Fruit fly (Drosophila melanogaster): ENCODE results near the gene Mst36Fa.

Mst36Fa gene

DNA sequence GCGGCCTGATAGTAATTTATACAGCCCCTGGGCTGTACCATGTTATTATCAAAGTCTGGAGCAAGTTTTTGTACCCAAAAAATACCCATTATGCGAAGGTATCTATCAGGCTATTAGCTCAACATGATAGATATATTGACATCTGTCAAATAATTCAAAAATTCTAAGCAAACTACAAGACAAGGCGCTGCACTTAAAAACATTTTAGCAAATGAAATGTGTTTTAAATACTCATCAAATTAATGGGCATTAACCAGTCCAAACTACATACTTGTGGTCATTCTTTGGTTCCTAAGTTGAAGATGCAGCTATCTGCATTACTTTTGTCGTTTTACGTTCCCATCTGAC, 23.5 kb downstream of the Mst36Fa start:
- peak; percentile 50 for TF ChIP-seq gl (tag; optimal IDR thresholded peaks at IDR 0.05)
- TF ChIP-seq CG15710 (tag; optimal IDR thresholded peaks at IDR 0.05) = peak; percentile 78
- peak; percentile 82 for TF ChIP-seq Pif1A (GFP tag; optimal IDR thresholded peaks at IDR 0.05)
- no peak; the same call in 1 of the 2 replicates for TF ChIP-seq Ets98B (GFP tag; IDR thresholded peaks at IDR 0.05)
- peak; percentile 27 for TF ChIP-seq CG13204 (GFP tag; optimal IDR thresholded peaks at IDR 0.05)
- TF ChIP-seq CG10348 (GFP tag; IDR thresholded peaks at IDR 0.05) = no peak
- TF ChIP-seq CG9948 (tag; optimal IDR thresholded peaks at IDR 0.05) = peak; percentile 74
- TF ChIP-seq fd96Ca (GFP tag; IDR thresholded peaks at IDR 0.05) = peak; percentile 65
- peak; percentile 78 for TF ChIP-seq CG14655 (GFP tag; optimal IDR thresholded peaks at IDR 0.05)
- TF ChIP-seq rn (GFP tag; IDR thresholded peaks at IDR 0.05) = no peak
- TF ChIP-seq CG4496 (GFP tag; IDR thresholded peaks at IDR 0.05) = peak; percentile 77
- peak; percentile 83 for TF ChIP-seq CG34367 (tag; optimal IDR thresholded peaks at IDR 0.05)
- TF ChIP-seq Snoo (tag; optimal IDR thresholded peaks at IDR 0.05) = peak; percentile 69
- no peak for TF ChIP-seq CG32121 (GFP tag; IDR thresholded peaks at IDR 0.05)
- peak; percentile 84 for TF ChIP-seq CG8159 (tag; optimal IDR thresholded peaks at IDR 0.05)
- peak; percentile 86 for TF ChIP-seq Pif1B (GFP tag; optimal IDR thresholded peaks at IDR 0.05)
- TF ChIP-seq EcR (GFP tag; optimal IDR thresholded peaks at IDR 0.05) = no peak
- peak; percentile 85 for TF ChIP-seq CG17806 (tag; optimal IDR thresholded peaks at IDR 0.05)
- 0 out of 2 replicates have a peak, but pooled peaks have one; percentile 23 for TF ChIP-seq CG12605 (GFP tag; IDR thresholded peaks at IDR 0.05)
- TF ChIP-seq D1 (tag; optimal IDR thresholded peaks at IDR 0.05) = peak; percentile 62
- TF ChIP-seq CG8301 (tag; optimal IDR thresholded peaks at IDR 0.05) = peak; percentile 74

DNA sequence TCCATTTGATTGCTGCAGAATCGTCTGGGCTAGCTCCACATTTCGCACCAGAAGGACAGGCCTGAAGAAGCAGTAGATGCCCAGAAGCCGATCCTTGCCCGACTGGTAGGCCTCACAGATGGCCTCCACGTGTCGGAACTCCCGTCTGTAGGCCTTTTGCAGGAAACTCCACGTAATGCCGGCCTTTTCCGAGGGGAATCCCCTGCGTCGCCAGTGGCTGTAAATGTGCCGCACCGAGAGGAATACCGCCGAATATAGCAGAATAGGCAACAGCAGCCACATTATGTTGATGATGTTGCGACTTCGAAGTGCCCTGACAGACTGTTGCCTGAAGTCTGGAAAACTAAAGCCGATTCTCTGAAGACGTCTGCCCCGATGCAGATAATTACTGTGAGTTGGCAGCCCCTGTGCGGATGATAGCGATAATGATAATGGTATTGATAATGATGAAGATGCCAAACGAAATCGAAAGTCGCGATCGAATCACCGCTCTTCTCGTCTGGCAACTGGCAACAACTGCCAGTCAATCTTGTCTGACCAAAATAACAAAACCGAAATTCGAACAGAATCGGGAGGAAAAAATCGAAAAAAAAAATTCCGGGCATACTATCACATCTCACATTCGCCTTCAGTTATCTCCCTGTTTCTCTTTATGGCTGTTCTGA, 24.0 kb downstream of the Mst36Fa start, which contains the start of gene Cyp310a1:
TSS of gene Cyp310a1 (minus strand) at position 348 of the 665 bp plus-strand sequence.
- no peak for TF ChIP-seq CG14655 (GFP tag; optimal IDR thresholded peaks at IDR 0.05)

DNA sequence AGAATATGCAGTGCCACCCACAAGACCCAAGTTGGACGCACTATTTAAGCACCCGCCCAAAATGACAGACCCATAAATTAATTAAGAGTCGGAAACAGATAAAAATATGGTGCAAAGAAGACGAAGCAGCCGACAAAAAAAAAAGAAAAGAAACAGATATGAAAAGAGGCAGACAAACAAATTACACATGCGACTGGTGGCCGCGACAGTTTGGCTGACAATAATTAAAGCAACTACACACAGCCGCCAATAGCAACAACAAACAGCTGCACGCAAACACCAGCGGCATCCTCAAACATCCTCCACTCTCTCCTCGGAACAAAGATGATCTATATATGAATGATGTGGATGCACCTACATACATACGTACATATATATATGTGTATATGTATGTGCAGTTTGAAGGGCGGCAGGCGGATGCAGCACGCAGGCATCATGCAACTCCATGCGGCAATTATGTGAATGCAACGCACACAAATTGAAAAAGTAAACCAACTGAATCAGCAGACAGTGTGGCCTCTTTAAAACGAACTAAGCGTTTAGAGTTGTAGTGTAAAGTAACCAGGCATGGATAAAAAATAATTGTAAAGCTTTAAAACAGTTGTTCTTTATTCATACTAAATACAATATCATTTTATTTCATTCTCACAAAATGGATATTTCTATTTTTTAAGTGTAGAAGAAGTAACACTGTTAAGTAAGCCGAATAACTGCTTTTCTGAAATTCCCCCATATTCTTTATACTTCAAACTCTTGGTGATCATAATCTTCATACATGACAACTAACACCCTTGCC, 28.7 kb downstream of the Mst36Fa start:
- TF ChIP-seq CG8159 (tag; optimal IDR thresholded peaks at IDR 0.05) = peak; percentile 24
- no peak for TF ChIP-seq gl (tag; optimal IDR thresholded peaks at IDR 0.05)
- peak; percentile 48 for TF ChIP-seq CG9948 (tag; optimal IDR thresholded peaks at IDR 0.05)
- no peak for TF ChIP-seq CG12605 (GFP tag; IDR thresholded peaks at IDR 0.05)
- 0 out of 3 replicates have a peak, but pooled peaks have one; percentile 13 for TF ChIP-seq CG4496 (GFP tag; IDR thresholded peaks at IDR 0.05)
- TF ChIP-seq CG8301 (tag; optimal IDR thresholded peaks at IDR 0.05) = peak; percentile 27
- TF ChIP-seq CG14655 (GFP tag; optimal IDR thresholded peaks at IDR 0.05) = peak; percentile 20
- peak; percentile 49 for TF ChIP-seq CG13204 (GFP tag; optimal IDR thresholded peaks at IDR 0.05)
- peak; percentile 24 for TF ChIP-seq CG17806 (tag; optimal IDR thresholded peaks at IDR 0.05)
- TF ChIP-seq Pif1A (GFP tag; optimal IDR thresholded peaks at IDR 0.05) = peak; percentile 58
- TF ChIP-seq EcR (GFP tag; optimal IDR thresholded peaks at IDR 0.05) = no peak
- no peak for TF ChIP-seq CG32121 (GFP tag; IDR thresholded peaks at IDR 0.05)
- TF ChIP-seq Ets98B (GFP tag; IDR thresholded peaks at IDR 0.05) = no peak
- TF ChIP-seq Snoo (tag; optimal IDR thresholded peaks at IDR 0.05) = peak; percentile 48
- TF ChIP-seq D1 (tag; optimal IDR thresholded peaks at IDR 0.05) = no peak
- no peak for TF ChIP-seq rn (GFP tag; IDR thresholded peaks at IDR 0.05)
- peak; percentile 70 for TF ChIP-seq CG15710 (tag; optimal IDR thresholded peaks at IDR 0.05)
- peak; percentile 1 for TF ChIP-seq Pif1B (GFP tag; optimal IDR thresholded peaks at IDR 0.05)
- no peak for TF ChIP-seq CG10348 (GFP tag; IDR thresholded peaks at IDR 0.05)
- peak; percentile 58 for TF ChIP-seq CG34367 (tag; optimal IDR thresholded peaks at IDR 0.05)
- no peak for TF ChIP-seq fd96Ca (GFP tag; IDR thresholded peaks at IDR 0.05)

DNA sequence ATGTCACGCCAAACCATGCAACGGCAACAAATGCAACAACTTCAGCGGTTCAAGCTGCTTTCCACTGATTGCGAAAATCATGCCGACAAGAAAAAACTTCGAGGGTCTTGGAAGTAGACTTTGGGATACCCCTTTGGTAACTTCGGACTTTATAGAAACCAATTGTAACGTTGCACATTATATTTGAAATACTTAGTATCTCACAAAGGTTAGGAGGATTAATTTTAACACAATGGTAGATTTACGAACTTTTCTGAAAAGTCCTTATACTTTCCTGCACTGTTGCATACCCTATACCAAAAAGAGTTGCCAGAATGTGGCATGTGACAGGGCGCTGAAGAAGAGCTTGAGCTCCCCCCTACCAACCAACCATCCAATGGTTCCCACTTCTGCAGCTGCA, 31.3 kb downstream of the Mst36Fa start:
- TF ChIP-seq Ets98B (GFP tag; IDR thresholded peaks at IDR 0.05) (peak; percentile 36; the same call in 1 of the 2 replicates), CG32121 (GFP tag; IDR thresholded peaks at IDR 0.05) (peak; percentile 52), fd96Ca (GFP tag; IDR thresholded peaks at IDR 0.05) (peak; percentile 59; the same call in 1 of the 3 replicates), CG12605 (GFP tag; IDR thresholded peaks at IDR 0.05) (no peak), CG10348 (GFP tag; IDR thresholded peaks at IDR 0.05) (no peak), CG4496 (GFP tag; IDR thresholded peaks at IDR 0.05) (peak; percentile 74; the same call in 2 of the 3 replicates), Pif1A (GFP tag; optimal IDR thresholded peaks at IDR 0.05) (peak; percentile 74), CG8159 (tag; optimal IDR thresholded peaks at IDR 0.05) (peak; percentile 74), gl (tag; optimal IDR thresholded peaks at IDR 0.05) (peak; percentile 27), CG13204 (GFP tag; optimal IDR thresholded peaks at IDR 0.05) (no peak), D1 (tag; optimal IDR thresholded peaks at IDR 0.05) (no peak), CG9948 (tag; optimal IDR thresholded peaks at IDR 0.05) (peak; percentile 58), CG34367 (tag; optimal IDR thresholded peaks at IDR 0.05) (peak; percentile 49), rn (GFP tag; IDR thresholded peaks at IDR 0.05) (0 out of 2 replicates have a peak, but pooled peaks have one; percentile 23), Pif1B (GFP tag; optimal IDR thresholded peaks at IDR 0.05) (peak; percentile 59), CG8301 (tag; optimal IDR thresholded peaks at IDR 0.05) (peak; percentile 60), CG14655 (GFP tag; optimal IDR thresholded peaks at IDR 0.05) (peak; percentile 62), CG15710 (tag; optimal IDR thresholded peaks at IDR 0.05) (peak; percentile 51), EcR (GFP tag; optimal IDR thresholded peaks at IDR 0.05) (no peak), Snoo (tag; optimal IDR thresholded peaks at IDR 0.05) (peak; percentile 69), CG17806 (tag; optimal IDR thresholded peaks at IDR 0.05) (peak; percentile 66)

DNA sequence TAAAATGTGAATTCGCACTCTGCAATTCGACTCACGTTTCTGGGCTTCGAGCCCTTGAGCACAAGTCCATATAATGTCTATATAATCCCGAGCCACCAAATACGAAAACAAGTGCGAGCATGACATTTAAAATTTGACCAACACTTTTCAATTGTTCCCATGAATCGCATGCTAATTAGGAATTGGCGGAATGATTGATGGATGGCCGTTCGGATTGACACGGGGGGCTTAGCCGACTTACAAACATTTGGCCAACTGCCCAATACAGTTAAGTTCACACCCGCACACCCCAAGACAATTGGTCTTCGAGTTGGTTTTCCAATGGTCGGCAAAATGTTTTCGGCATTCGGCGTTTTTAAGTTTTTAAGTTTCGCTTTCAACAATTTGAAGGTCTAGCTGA, 35.7 kb downstream of the Mst36Fa start:
- no peak for TF ChIP-seq Pif1A (GFP tag; optimal IDR thresholded peaks at IDR 0.05)
- TF ChIP-seq Ets98B (GFP tag; IDR thresholded peaks at IDR 0.05) = no peak
- TF ChIP-seq CG9948 (tag; optimal IDR thresholded peaks at IDR 0.05) = no peak
- no peak for TF ChIP-seq Snoo (tag; optimal IDR thresholded peaks at IDR 0.05)
- TF ChIP-seq CG4496 (GFP tag; IDR thresholded peaks at IDR 0.05) = no peak
- no peak for TF ChIP-seq fd96Ca (GFP tag; IDR thresholded peaks at IDR 0.05)
- TF ChIP-seq EcR (GFP tag; optimal IDR thresholded peaks at IDR 0.05) = no peak
- TF ChIP-seq CG32121 (GFP tag; IDR thresholded peaks at IDR 0.05) = no peak
- no peak for TF ChIP-seq CG14655 (GFP tag; optimal IDR thresholded peaks at IDR 0.05)
- TF ChIP-seq CG13204 (GFP tag; optimal IDR thresholded peaks at IDR 0.05) = no peak
